Fruit fly (Drosophila melanogaster) whole organism, prepupa: ENCODE measurements around the gene MtnE.

Experiments
- Blimp-1 ChIP-seq: fragments of 200-800 bp; sonication (Bioruptor generic); optimal IDR thresholded peaks from 3 replicates; lab custom pipeline; 2017; ENCODE audit warnings: missing biosample characterization, missing genetic modification characterization, mild to moderate bottlenecking, moderate library complexity, missing genetic modification reagents
- CG10631 ChIP-seq: fragments of 200-800 bp; sonication (Bioruptor generic); optimal IDR thresholded peaks from 2 replicates; lab custom pipeline; 2016; ENCODE audit warnings: missing biosample characterization, missing genetic modification characterization
- CG10669 ChIP-seq: fragments of 200-800 bp; sonication (Bioruptor generic); optimal IDR thresholded peaks from 3 replicates; lab custom pipeline; 2018; ENCODE audit warnings: missing biosample characterization, mild to moderate bottlenecking, missing genetic modification characterization, moderate library complexity
- CG11294 ChIP-seq: fragments of 200-800 bp; sonication (Bioruptor generic); IDR thresholded peaks from 2 replicates; pipeline ENCODE4 v1.3.6; 2022; ENCODE audit warnings: missing biosample characterization, missing genetic modification characterization
- CG11762 ChIP-seq: fragments of 200-800 bp; sonication (Bioruptor generic); optimal IDR thresholded peaks from 3 replicates; lab custom pipeline; 2016; ENCODE audit warnings: missing biosample characterization, missing genetic modification characterization; ENCODE audit not compliant: insufficient read depth
- CG11902 ChIP-seq: fragments of 200-800 bp; sonication (Bioruptor generic); optimal IDR thresholded peaks from 3 replicates; lab custom pipeline; 2016; ENCODE audit warnings: missing biosample characterization, missing genetic modification characterization
- CG15336 ChIP-seq: fragments of 200-800 bp; sonication (Bioruptor generic); IDR thresholded peaks from 2 replicates; pipeline ENCODE4 v1.3.6; 2022; ENCODE audit warnings: missing biosample characterization, missing genetic modification characterization
- CG1621 ChIP-seq: fragments of 200-800 bp; sonication (Bioruptor generic); optimal IDR thresholded peaks from 3 replicates; lab custom pipeline; 2018; ENCODE audit warnings: missing biosample characterization, mild to moderate bottlenecking, missing genetic modification characterization
- CG3032 ChIP-seq: fragments of 200-800 bp; optimal IDR thresholded peaks from 2 replicates; lab custom pipeline; 2019; ENCODE audit warnings: missing biosample characterization, mild to moderate bottlenecking, missing genetic modification characterization, moderate library complexity
- CG31627 ChIP-seq: fragments of 200-800 bp; sonication (Bioruptor generic); optimal IDR thresholded peaks from 3 replicates; lab custom pipeline; 2016; ENCODE audit warnings: missing biosample characterization, missing genetic modification characterization
- CG32006 ChIP-seq: fragments of 200-800 bp; sonication (Bioruptor generic); optimal IDR thresholded peaks from 3 replicates; lab custom pipeline; 2017; ENCODE audit warnings: missing biosample characterization, mild to moderate bottlenecking, missing genetic modification characterization
- CG3919 ChIP-seq: fragments of 200-800 bp; sonication (Bioruptor generic); optimal IDR thresholded peaks from 3 replicates; lab custom pipeline; 2016; ENCODE audit warnings: missing biosample characterization, missing genetic modification characterization
- CG6163 ChIP-seq: fragments of 200-800 bp; sonication (Bioruptor generic); IDR thresholded peaks from 3 replicates; pipeline ENCODE4 v1.3.6; 2022; ENCODE audit warnings: missing biosample characterization, missing genetic modification characterization
- CG6276 ChIP-seq: fragments of 200-800 bp; sonication (Bioruptor generic); optimal IDR thresholded peaks from 2 replicates; lab custom pipeline; 2017; ENCODE audit warnings: missing biosample characterization, mild to moderate bottlenecking, missing genetic modification characterization
- CG6792 ChIP-seq: fragments of 200-800 bp; sonication (Bioruptor generic); optimal IDR thresholded peaks from 3 replicates; lab custom pipeline; 2016; ENCODE audit warnings: missing biosample characterization, missing genetic modification characterization
- CG6808 ChIP-seq: fragments of 200-800 bp; sonication (Bioruptor generic); optimal IDR thresholded peaks from 3 replicates; lab custom pipeline; 2017; ENCODE audit warnings: missing biosample characterization, missing genetic modification characterization, mild to moderate bottlenecking, moderate library complexity, missing genetic modification reagents
- CG6854 ChIP-seq: fragments of 200-800 bp; sonication (Bioruptor generic); optimal IDR thresholded peaks from 2 replicates; lab custom pipeline; 2017; ENCODE audit warnings: missing biosample characterization, mild to moderate bottlenecking, missing genetic modification characterization
- CG7368 ChIP-seq: fragments of 200-800 bp; sonication (Bioruptor generic); optimal IDR thresholded peaks from 3 replicates; lab custom pipeline; 2016; ENCODE audit warnings: missing biosample characterization, missing genetic modification characterization
- CG8119 ChIP-seq: fragments of 200-800 bp; sonication (Bioruptor generic); IDR thresholded peaks from 3 replicates; pipeline ENCODE4 v1.3.6; 2022; ENCODE audit warnings: missing biosample characterization, missing genetic modification characterization
- CG8319 ChIP-seq: fragments of 200-800 bp; sonication (Bioruptor generic); optimal IDR thresholded peaks from 3 replicates; lab custom pipeline; 2016; ENCODE audit warnings: missing biosample characterization, missing genetic modification characterization
- CG9139 ChIP-seq: fragments of 200-800 bp; sonication (Bioruptor generic); optimal IDR thresholded peaks from 3 replicates; lab custom pipeline; 2017; ENCODE audit warnings: missing biosample characterization, mild to moderate bottlenecking, missing genetic modification characterization
- Eip93F ChIP-seq: fragments of 200-800 bp; sonication (Bioruptor generic); optimal IDR thresholded peaks from 2 replicates; lab custom pipeline; 2016; ENCODE audit warnings: missing biosample characterization, mild to moderate bottlenecking, missing genetic modification characterization
- Gug ChIP-seq: fragments of 200-800 bp; sonication (Bioruptor generic); IDR thresholded peaks from 2 replicates; pipeline ENCODE4 v1.3.6; 2022; ENCODE audit warnings: missing biosample characterization, missing genetic modification characterization
- Hr39 ChIP-seq: fragments of 200-800 bp; sonication (Bioruptor generic); optimal IDR thresholded peaks from 2 replicates; lab custom pipeline; 2016; ENCODE audit warnings: missing biosample characterization, missing genetic modification characterization
- Hr4 ChIP-seq: fragments of 200-800 bp; sonication (Bioruptor generic); optimal IDR thresholded peaks from 3 replicates; lab custom pipeline; 2016; ENCODE audit warnings: missing biosample characterization, missing genetic modification characterization
- Lpt ChIP-seq: fragments of 200-800 bp; sonication (Bioruptor generic); optimal IDR thresholded peaks from 3 replicates; lab custom pipeline; 2016; ENCODE audit warnings: missing biosample characterization, missing genetic modification characterization
- Met ChIP-seq: fragments of 200-800 bp; sonication (Bioruptor generic); optimal IDR thresholded peaks from 3 replicates; lab custom pipeline; 2016; ENCODE audit warnings: missing biosample characterization, missing genetic modification characterization
- OdsH ChIP-seq: fragments of 200-800 bp; sonication (Bioruptor generic); optimal IDR thresholded peaks from 3 replicates; lab custom pipeline; 2016; ENCODE audit warnings: missing biosample characterization, missing genetic modification characterization
- Smox ChIP-seq: fragments of 200-800 bp; sonication (Bioruptor generic); optimal IDR thresholded peaks from 3 replicates; lab custom pipeline; 2016; ENCODE audit warnings: missing biosample characterization, missing genetic modification characterization
- Sox102F ChIP-seq: fragments of 200-800 bp; sonication (Bioruptor generic); optimal IDR thresholded peaks from 2 replicates; lab custom pipeline; 2016; ENCODE audit warnings: missing biosample characterization, mild to moderate bottlenecking, missing genetic modification characterization
- Sox14 ChIP-seq: fragments of 200-800 bp; sonication (Bioruptor generic); optimal IDR thresholded peaks from 3 replicates; lab custom pipeline; 2016; ENCODE audit warnings: missing biosample characterization, missing genetic modification characterization
- Sox15 ChIP-seq: fragments of 200-800 bp; sonication (Bioruptor generic); optimal IDR thresholded peaks from 3 replicates; lab custom pipeline; 2016; ENCODE audit warnings: missing biosample characterization, missing genetic modification characterization
- achi ChIP-seq: fragments of 200-800 bp; sonication (Bioruptor generic); optimal IDR thresholded peaks from 3 replicates; lab custom pipeline; 2016; ENCODE audit warnings: missing biosample characterization, missing genetic modification characterization
- acj6 ChIP-seq: fragments of 200-800 bp; sonication (Bioruptor generic); optimal IDR thresholded peaks from 3 replicates; lab custom pipeline; 2016; ENCODE audit warnings: missing biosample characterization, missing genetic modification characterization
- cyc ChIP-seq: fragments of 200-800 bp; sonication (Bioruptor generic); optimal IDR thresholded peaks from 3 replicates; lab custom pipeline; 2016; ENCODE audit warnings: missing biosample characterization, missing genetic modification characterization
- dac ChIP-seq: fragments of 200-800 bp; sonication (Bioruptor generic); optimal IDR thresholded peaks from 2 replicates; lab custom pipeline; 2017; ENCODE audit warnings: missing biosample characterization, mild to moderate bottlenecking, missing genetic modification characterization
- dsx ChIP-seq: fragments of 200-800 bp; optimal IDR thresholded peaks from 3 replicates; lab custom pipeline; 2019; ENCODE audit warnings: missing biosample characterization, mild to moderate bottlenecking, missing genetic modification characterization, moderate library complexity; ENCODE audit not compliant: poor library complexity, severe bottlenecking
- eg ChIP-seq: fragments of 200-800 bp; sonication (Bioruptor generic); IDR thresholded peaks from 3 replicates; pipeline ENCODE4 v1.3.6; 2022; ENCODE audit warnings: missing biosample characterization, missing genetic modification characterization
- fd59A ChIP-seq: fragments of 200-800 bp; sonication (Bioruptor generic); optimal IDR thresholded peaks from 2 replicates; lab custom pipeline; 2017; ENCODE audit warnings: missing biosample characterization, mild to moderate bottlenecking, missing genetic modification characterization, missing genetic modification reagents
- fd85E ChIP-seq: fragments of 200-800 bp; sonication (Bioruptor generic); optimal IDR thresholded peaks from 3 replicates; lab custom pipeline; 2016; ENCODE audit warnings: missing biosample characterization, missing genetic modification characterization
- net ChIP-seq: fragments of 200-800 bp; sonication (Bioruptor generic); optimal IDR thresholded peaks from 3 replicates; lab custom pipeline; 2016; ENCODE audit warnings: missing biosample characterization, missing genetic modification characterization
- pdm3 ChIP-seq: fragments of 200-800 bp; sonication (Bioruptor generic); optimal IDR thresholded peaks from 3 replicates; lab custom pipeline; 2016; ENCODE audit warnings: missing biosample characterization, missing genetic modification characterization
- salr ChIP-seq, 2 experiments: fragments of 200-800 bp; sonication (Bioruptor generic); optimal IDR thresholded peaks; 3 replicates each; lab custom pipeline; 2016 to 2018; ENCODE audit warnings: missing biosample characterization in 2 of 2, missing genetic modification characterization in 2 of 2, mild to moderate bottlenecking in 1 of 2
- spab ChIP-seq: fragments of 200-800 bp; sonication (Bioruptor generic); optimal IDR thresholded peaks from 2 replicates; lab custom pipeline; 2017; ENCODE audit warnings: missing biosample characterization, mild to moderate bottlenecking, missing genetic modification characterization, missing genetic modification reagents
- ss ChIP-seq, 2 experiments: fragments of 200-800 bp; sonication (Bioruptor generic); optimal IDR thresholded peaks; 2 replicates in 1 of 2; 3 replicates in 1 of 2; lab custom pipeline; 2017 to 2018; ENCODE audit warnings: mild to moderate bottlenecking in 2 of 2, missing biosample characterization in 2 of 2, missing genetic modification characterization in 2 of 2, moderate library complexity in 1 of 2
- svp ChIP-seq: fragments of 200-800 bp; sonication (Bioruptor generic); peaks from one replicate; lab custom pipeline; 2016; ENCODE audit warnings: missing biosample characterization, missing genetic modification characterization
- vri ChIP-seq: fragments of 200-800 bp; sonication (Bioruptor generic); optimal IDR thresholded peaks from 3 replicates; lab custom pipeline; 2016; ENCODE audit warnings: missing biosample characterization, mild to moderate bottlenecking, missing genetic modification characterization

The MtnE gene

DNA sequence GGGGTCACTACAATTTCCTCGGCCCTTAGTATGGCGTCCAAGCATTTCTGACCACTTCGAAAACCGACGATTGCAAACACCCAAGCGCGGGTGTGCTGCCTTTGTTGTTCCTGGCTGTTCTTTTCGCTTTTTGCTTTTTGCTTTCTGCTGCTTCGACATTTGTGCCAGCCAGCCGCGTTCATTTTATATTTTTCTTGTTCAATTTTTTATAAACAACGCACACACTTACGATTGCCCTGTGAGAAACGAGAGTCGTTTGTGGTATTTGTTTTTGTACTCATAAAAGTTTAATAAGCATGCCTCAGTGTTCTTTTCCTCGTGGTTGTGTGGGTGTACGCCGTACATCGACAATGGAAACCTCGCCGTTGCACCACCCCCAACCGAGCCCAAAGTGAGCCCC, 13.3 kb upstream of the MtnE start (continued):
- TF ChIP-seq dsx (peak; percentile 5), Met (GFP tag; lab: Kevin White, UChicago) (no peak), CG6808 (GFP tag; lab: Kevin White, UChicago) (peak; percentile 37), Smox (GFP tag; lab: Kevin White, UChicago) (no peak), CG8319 (GFP tag; lab: Kevin White, UChicago) (no peak), CG1621 (tag; lab: Kevin White, UChicago) (peak; percentile 11), eg (GFP tag; lab: Robert Waterston, UW) (peak; percentile 49; the same call in 1 of the 3 replicates)

DNA sequence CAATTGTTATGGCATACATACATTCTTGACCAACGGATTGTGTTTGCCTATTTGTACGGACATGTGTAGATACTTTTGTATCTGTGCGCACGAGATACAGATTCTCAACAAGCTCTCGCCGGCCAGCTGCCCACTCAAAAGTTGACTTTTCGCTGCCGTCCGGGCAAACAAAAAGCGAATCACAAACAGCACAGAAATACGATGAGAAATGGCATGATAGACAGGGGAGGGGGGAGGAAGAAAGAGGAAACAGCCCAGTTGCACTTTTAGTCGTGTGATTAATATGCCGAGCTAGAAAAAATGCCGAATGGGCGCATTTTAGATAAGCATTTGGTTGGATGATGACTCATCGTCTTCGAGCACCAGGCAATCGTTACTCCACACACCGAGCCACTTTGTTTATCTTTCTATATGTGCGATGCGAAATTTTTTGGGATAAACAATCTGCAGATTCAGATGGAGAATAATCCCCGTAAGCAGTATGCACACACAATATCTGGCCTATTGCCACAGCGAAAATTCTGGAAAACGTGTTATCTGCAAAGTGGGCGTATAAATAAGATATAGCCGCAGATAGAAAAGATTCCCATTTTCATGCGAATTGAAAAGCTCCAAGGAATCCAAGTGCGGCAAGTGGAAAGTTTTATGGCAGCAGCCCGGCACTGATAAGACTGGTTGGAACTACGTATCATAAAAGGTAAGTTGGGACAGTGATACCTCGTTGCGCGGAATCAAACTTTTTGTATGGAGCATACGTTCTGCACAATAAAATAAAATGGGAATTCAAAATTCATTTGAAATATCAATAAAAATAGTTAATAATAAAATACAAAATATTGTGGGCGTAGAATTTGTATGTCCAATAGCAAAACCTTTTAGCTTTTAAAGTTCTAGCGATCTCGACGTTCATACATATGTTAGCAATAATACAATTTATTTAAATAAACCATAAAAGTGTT, 12.4 kb upstream of the MtnE start:
- TF ChIP-seq Smox (GFP tag; lab: Kevin White, UChicago) (no peak), CG3032 (tag; lab: Kevin White, UChicago) (no peak), CG11762 (GFP tag; lab: Kevin White, UChicago) (no peak), Sox14 (GFP tag; lab: Kevin White, UChicago) (no peak), salr (GFP tag; optimal IDR thresholded peaks at IDR 0.05; lab: Kevin White, UChicago) (no peak), CG9139 (GFP tag; lab: Kevin White, UChicago) (no peak), CG32006 (no peak), dac (GFP tag; lab: Kevin White, UChicago) (no peak), Blimp-1 (GFP tag; lab: Kevin White, UChicago) (no peak), CG31627 (GFP tag; lab: Kevin White, UChicago) (no peak), CG6808 (GFP tag; lab: Kevin White, UChicago) (no peak), acj6 (no peak), ss (GFP tag; optimal IDR thresholded peaks at IDR 0.05; lab: Kevin White, UChicago) (no peak), CG10631 (GFP tag; lab: Kevin White, UChicago) (no peak), Lpt (GFP tag; lab: Kevin White, UChicago) (no peak), CG1621 (tag; lab: Kevin White, UChicago) (no peak), Hr39 (peak; percentile 1), CG7368 (GFP tag; lab: Kevin White, UChicago) (no peak), CG3919 (GFP tag; lab: Kevin White, UChicago) (no peak), pdm3 (GFP tag; lab: Kevin White, UChicago) (no peak), eg (GFP tag; lab: Robert Waterston, UW) (no peak), Eip93F (no peak), CG6276 (GFP tag; lab: Kevin White, UChicago) (no peak), CG11902 (GFP tag; lab: Kevin White, UChicago) (no peak), fd85E (no peak), Met (GFP tag; lab: Kevin White, UChicago) (peak; percentile 30), Hr4 (peak; percentile 37), svp (GFP tag; lab: Kevin White, UChicago) (peak; percentile 31), CG6163 (GFP tag; lab: Robert Waterston, UW) (peak; percentile 19; the same call in 1 of the 3 replicates), fd59A (GFP tag; lab: Kevin White, UChicago) (no peak), achi (GFP tag; lab: Kevin White, UChicago) (peak; percentile 18), CG8119 (no peak), CG6792 (no peak), Sox102F (GFP tag; lab: Kevin White, UChicago) (no peak), CG11294 (no peak), CG6854 (GFP tag; lab: Kevin White, UChicago) (no peak), OdsH (GFP tag; lab: Kevin White, UChicago) (peak; percentile 49), net (GFP tag; lab: Kevin White, UChicago) (no peak), spab (GFP tag; lab: Kevin White, UChicago) (no peak), cyc (GFP tag; lab: Kevin White, UChicago) (no peak), Sox15 (GFP tag; lab: Kevin White, UChicago) (no peak), CG10669 (GFP tag; lab: Kevin White, UChicago) (peak; percentile 26), dsx (no peak), vri (GFP tag; lab: Kevin White, UChicago) (peak; percentile 59), Gug (GFP tag; lab: Robert Waterston, UW) (no peak), CG15336 (GFP tag; lab: Robert Waterston, UW) (peak; percentile 49)
